In genomic region chrII:13717393-13718367, ce11 we compare ENCODE assay signal across 4 worm cellular contexts.
TF ChIP-seq lines count a peak whose summit lies in the region.

No protein-coding gene starts in this region.

TF ChIP-seq in whole organism, L3 larva, 47 proteins besides CTCF, POLR2A, EP300 and RAD21:
- TF ChIP-seq egl-5 (tag; optimal IDR thresholded peaks at IDR 0.05; lab: Kevin White, UChicago): no peak
- no peak for TF ChIP-seq skn-1 (tag; optimal IDR thresholded peaks at IDR 0.05; lab: Kevin White, UChicago)
- peak; percentile 95 for TF ChIP-seq ceh-28 (tag; optimal IDR thresholded peaks at IDR 0.05; lab: Kevin White, UChicago)
- no peak for TF ChIP-seq pqm-1 (tag; optimal IDR thresholded peaks at IDR 0.05; lab: Kevin White, UChicago)
- no peak for TF ChIP-seq fkh-2 (tag; optimal IDR thresholded peaks at IDR 0.05; lab: Kevin White, UChicago)
TF ChIP-seq in whole organism, L3 larva: peak in this region for 1.

TF ChIP-seq in whole organism, L4 larva, 104 proteins besides CTCF, POLR2A, EP300 and RAD21 (continues in another document):
- TF ChIP-seq F10B5.3 (tag; optimal IDR thresholded peaks at IDR 0.05; lab: Kevin White, UChicago) (no peak), egl-43 (GFP tag; IDR thresholded peaks at IDR 0.05; lab: Robert Waterston, UW) (peak; percentile 58; the same call in 1 of the 2 replicates), snpc-1.2 (GFP tag; IDR thresholded peaks at IDR 0.05; lab: Robert Waterston, UW) (0 out of 2 replicates have a peak, but pooled peaks have one; percentile 52), lsy-2 (tag; optimal IDR thresholded peaks at IDR 0.05; lab: Kevin White, UChicago) (no peak), lir-3 (tag; optimal IDR thresholded peaks at IDR 0.05; lab: Kevin White, UChicago) (no peak), Y5F2A.4 (GFP tag; optimal IDR thresholded peaks at IDR 0.05; lab: Kevin White, UChicago) (no peak), zfp-2 (tag; optimal IDR thresholded peaks at IDR 0.05; lab: Kevin White, UChicago) (no peak), aly-2 (tag; optimal IDR thresholded peaks at IDR 0.05; lab: Kevin White, UChicago) (no peak), ztf-11 (tag; optimal IDR thresholded peaks at IDR 0.05; lab: Kevin White, UChicago) (no peak), set-16 (GFP tag; IDR thresholded peaks at IDR 0.05; lab: Robert Waterston, UW) (no peak), skn-1 (tag; optimal IDR thresholded peaks at IDR 0.05; lab: Kevin White, UChicago) (no peak), daf-19 (GFP tag; conservative IDR thresholded peaks at IDR 0.05; lab: Robert Waterston, UW) (no peak), spr-1 (tag; optimal IDR thresholded peaks at IDR 0.05; lab: Kevin White, UChicago) (no peak), dmd-6 (GFP tag; IDR thresholded peaks at IDR 0.05; lab: Robert Waterston, UW) (peak; percentile 13; the same call in 1 of the 2 replicates), zip-2 (tag; optimal IDR thresholded peaks at IDR 0.05; lab: Kevin White, UChicago) (no peak), ceh-28 (tag; optimal IDR thresholded peaks at IDR 0.05; lab: Kevin White, UChicago) (peak; percentile 98), ceh-32 (tag; optimal IDR thresholded peaks at IDR 0.05; lab: Kevin White, UChicago; ENCODE audit: poor library complexity) (no peak), tra-1 (GFP tag; IDR thresholded peaks at IDR 0.05; lab: Robert Waterston, UW) (no peak), nhr-42 (GFP tag; IDR thresholded peaks at IDR 0.05; lab: Robert Waterston, UW) (no peak), lin-29 (GFP tag; IDR thresholded peaks at IDR 0.05; lab: Robert Waterston, UW) (no peak), aha-1 (tag; lab: Kevin White, UChicago) (no peak), jun-1 (tag; optimal IDR thresholded peaks at IDR 0.05; lab: Kevin White, UChicago) (no peak), mdt-29 (GFP tag; IDR thresholded peaks at IDR 0.05; lab: Robert Waterston, UW) (no peak; the same call in 1 of the 2 replicates), zag-1 (tag; optimal IDR thresholded peaks at IDR 0.05; lab: Kevin White, UChicago) (no peak), F49E8.2 (tag; optimal IDR thresholded peaks at IDR 0.05; lab: Kevin White, UChicago; ENCODE audit: borderline replicate concordance) (peak; percentile 73), rbr-2 (tag; optimal IDR thresholded peaks at IDR 0.05; lab: Kevin White, UChicago) (no peak), lin-38 (GFP tag; IDR thresholded peaks at IDR 0.05; lab: Robert Waterston, UW) (no peak; the same call in 1 of the 2 replicates), ceh-20 (GFP tag; IDR thresholded peaks at IDR 0.05; lab: Robert Waterston, UW) (no peak), saeg-2 (GFP tag; IDR thresholded peaks at IDR 0.05; lab: Robert Waterston, UW) (no peak), D1046.2 (GFP tag; IDR thresholded peaks at IDR 0.05; lab: Robert Waterston, UW) (no peak)

TF ChIP-seq in whole organism, midembryonic, 9 proteins besides CTCF, POLR2A, EP300 and RAD21:
- TF ChIP-seq T22C8.4 (GFP tag; IDR thresholded peaks at IDR 0.05; lab: Robert Waterston, UW) (peak; percentile 29; the same call in 1 of the 2 replicates), ref-1 (GFP tag; conservative IDR thresholded peaks at IDR 0.05; lab: Robert Waterston, UW) (no peak), ztf-23 (GFP tag; IDR thresholded peaks at IDR 0.05; lab: Robert Waterston, UW) (no peak), ztf-29 (GFP tag; IDR thresholded peaks at IDR 0.05; lab: Robert Waterston, UW) (no peak)

TF ChIP-seq in whole organism, young adult, 124 proteins besides CTCF, POLR2A, EP300 and RAD21 (continues in another document):
- TF ChIP-seq snpc-4 (GFP tag; optimal IDR thresholded peaks at IDR 0.05; lab: Kevin White, UChicago): peak; percentile 63
- peak in 3 of 4 experiments; percentile 76 to 95 (median 89) for TF ChIP-seq snpc-4 (tag; optimal IDR thresholded peaks at IDR 0.05; lab: Kevin White, UChicago)
- TF ChIP-seq lin-35 (GFP tag; optimal IDR thresholded peaks at IDR 0.05; lab: Kevin White, UChicago): no peak
- TF ChIP-seq ceh-40 (GFP tag; IDR thresholded peaks at IDR 0.05; lab: Robert Waterston, UW): no peak
- peak; percentile 37 for TF ChIP-seq snpc-3.4 (tag; optimal IDR thresholded peaks at IDR 0.05; lab: Kevin White, UChicago)
- TF ChIP-seq let-607 (tag; optimal IDR thresholded peaks at IDR 0.05; lab: Kevin White, UChicago): no peak
- peak; percentile 86 for TF ChIP-seq attf-6 (GFP tag; IDR thresholded peaks at IDR 0.05; lab: Robert Waterston, UW)
- TF ChIP-seq somi-1 (GFP tag; optimal IDR thresholded peaks at IDR 0.05; lab: Kevin White, UChicago): no peak
- peak; percentile 86 for TF ChIP-seq madf-6 (GFP tag; IDR thresholded peaks at IDR 0.05; lab: Robert Waterston, UW)
- TF ChIP-seq athp-1 (tag; optimal IDR thresholded peaks at IDR 0.05; lab: Kevin White, UChicago): no peak
- no peak for TF ChIP-seq madf-10 (tag; optimal IDR thresholded peaks at IDR 0.05; lab: Kevin White, UChicago)
- TF ChIP-seq lsl-1 (GFP tag; optimal IDR thresholded peaks at IDR 0.05; lab: Kevin White, UChicago): peak; percentile 60
- TF ChIP-seq dpff-1 (tag; optimal IDR thresholded peaks at IDR 0.05; lab: Kevin White, UChicago): no peak
- TF ChIP-seq ccch-3 (GFP tag; optimal IDR thresholded peaks at IDR 0.05; lab: Kevin White, UChicago): no peak
- TF ChIP-seq mcd-1 (GFP tag; IDR thresholded peaks at IDR 0.05; lab: Robert Waterston, UW): peak; percentile 39
- TF ChIP-seq pbrm-1 (GFP tag; IDR thresholded peaks at IDR 0.05; lab: Robert Waterston, UW): 0 out of 2 replicates have a peak, but pooled peaks have one; percentile 48
- peak; percentile 84 for TF ChIP-seq snpc-1.1 (tag; optimal IDR thresholded peaks at IDR 0.05; lab: Kevin White, UChicago; ENCODE audit: insufficient read depth)
- no peak for TF ChIP-seq F39B2.1 (GFP tag; IDR thresholded peaks at IDR 0.05; lab: Robert Waterston, UW)
- no peak for TF ChIP-seq gei-17 (GFP tag; optimal IDR thresholded peaks at IDR 0.05; lab: Kevin White, UChicago)
- no peak for TF ChIP-seq die-1 (tag; optimal IDR thresholded peaks at IDR 0.05; lab: Kevin White, UChicago)
- no peak for TF ChIP-seq unc-62 (GFP tag; optimal IDR thresholded peaks at IDR 0.05; lab: Kevin White, UChicago)
- TF ChIP-seq zim-3 (tag; optimal IDR thresholded peaks at IDR 0.05; lab: Kevin White, UChicago): no peak
- TF ChIP-seq xnd-1 (tag; optimal IDR thresholded peaks at IDR 0.05; lab: Kevin White, UChicago): peak; percentile 13
- 0 out of 2 replicates have a peak, but pooled peaks have one; percentile 56 for TF ChIP-seq ekl-4 (GFP tag; IDR thresholded peaks at IDR 0.05; lab: Robert Waterston, UW)
- TF ChIP-seq rpc-1 (optimal IDR thresholded peaks at IDR 0.05; lab: Kevin White, UChicago): no peak
- no peak for TF ChIP-seq rpc-1 (tag; optimal IDR thresholded peaks at IDR 0.05; lab: Kevin White, UChicago)
- TF ChIP-seq lin-54 (GFP tag; optimal IDR thresholded peaks at IDR 0.05; lab: Kevin White, UChicago): peak; percentile 28
- TF ChIP-seq madf-8 (GFP tag; conservative IDR thresholded peaks at IDR 0.05; lab: Robert Waterston, UW): peak; percentile 58
- peak; percentile 48 for TF ChIP-seq F33H1.4 (GFP tag; IDR thresholded peaks at IDR 0.05; lab: Robert Waterston, UW)
- TF ChIP-seq B0336.3 (GFP tag; IDR thresholded peaks at IDR 0.05; lab: Robert Waterston, UW): peak; percentile 40; the same call in 1 of the 2 replicates
- TF ChIP-seq chd-7 (tag; optimal IDR thresholded peaks at IDR 0.05; lab: Kevin White, UChicago): no peak
- TF ChIP-seq nfyb-1 (GFP tag; IDR thresholded peaks at IDR 0.05; lab: Robert Waterston, UW): no peak
- TF ChIP-seq dpl-1 (GFP tag; optimal IDR thresholded peaks at IDR 0.05; lab: Kevin White, UChicago): no peak
- TF ChIP-seq D2030.7 (GFP tag; IDR thresholded peaks at IDR 0.05; lab: Robert Waterston, UW): peak; percentile 74
- TF ChIP-seq B0261.1 (tag; optimal IDR thresholded peaks at IDR 0.05; lab: Kevin White, UChicago): no peak
- TF ChIP-seq dox-1 (GFP tag; IDR thresholded peaks at IDR 0.05; lab: Robert Waterston, UW): 0 out of 2 replicates have a peak, but pooled peaks have one; percentile 39
- no peak for TF ChIP-seq F22D6.2 (tag; optimal IDR thresholded peaks at IDR 0.05; lab: Kevin White, UChicago)
- peak; percentile 60 for TF ChIP-seq tbp1 (GFP tag; optimal IDR thresholded peaks at IDR 0.05; lab: Kevin White, UChicago)
- TF ChIP-seq mxl-1 (tag; optimal IDR thresholded peaks at IDR 0.05; lab: Kevin White, UChicago): no peak
- no peak; the same call in 1 of the 2 replicates for TF ChIP-seq rcor-1 (GFP tag; IDR thresholded peaks at IDR 0.05; lab: Robert Waterston, UW)
- no peak for TF ChIP-seq C06A6.2 (GFP tag; conservative IDR thresholded peaks at IDR 0.05; lab: Robert Waterston, UW)
- TF ChIP-seq F49E8.2 (tag; optimal IDR thresholded peaks at IDR 0.05; lab: Kevin White, UChicago; ENCODE audit: insufficient read depth): no peak
- TF ChIP-seq aptf-2 (GFP tag; conservative IDR thresholded peaks at IDR 0.05; lab: Robert Waterston, UW): peak; percentile 80
- TF ChIP-seq nhr-179 (tag; optimal IDR thresholded peaks at IDR 0.05; lab: Kevin White, UChicago): no peak
- no peak for TF ChIP-seq tlf-1 (GFP tag; optimal IDR thresholded peaks at IDR 0.05; lab: Kevin White, UChicago)
- TF ChIP-seq madf-3 (GFP tag; IDR thresholded peaks at IDR 0.05; lab: Robert Waterston, UW): 0 out of 2 replicates have a peak, but pooled peaks have one; percentile 22
- no peak for TF ChIP-seq bed-1 (GFP tag; IDR thresholded peaks at IDR 0.05; lab: Robert Waterston, UW)
- peak; percentile 50 for TF ChIP-seq efl-1 (GFP tag; optimal IDR thresholded peaks at IDR 0.05; lab: Kevin White, UChicago)
- no peak for TF ChIP-seq rec-8 (tag; optimal IDR thresholded peaks at IDR 0.05; lab: Kevin White, UChicago)
- TF ChIP-seq F37B4.10 (GFP tag; IDR thresholded peaks at IDR 0.05; lab: Robert Waterston, UW): no peak
- no peak for TF ChIP-seq lsy-27 (tag; optimal IDR thresholded peaks at IDR 0.05; lab: Kevin White, UChicago; ENCODE audit: borderline replicate concordance, insufficient read depth)
- TF ChIP-seq ceh-58 (GFP tag; IDR thresholded peaks at IDR 0.05; lab: Robert Waterston, UW): no peak
- no peak for TF ChIP-seq akir-1 (GFP tag; optimal IDR thresholded peaks at IDR 0.05; lab: Kevin White, UChicago)
- TF ChIP-seq hsf-1 (GFP tag; IDR thresholded peaks at IDR 0.05; lab: Robert Waterston, UW): peak; percentile 14; the same call in 1 of the 2 replicates
- TF ChIP-seq ZK185.1 (tag; optimal IDR thresholded peaks at IDR 0.05; lab: Kevin White, UChicago; ENCODE audit: poor library complexity, severe bottlenecking): no peak
- TF ChIP-seq ceh-79 (tag; optimal IDR thresholded peaks at IDR 0.05; lab: Kevin White, UChicago): no peak
- TF ChIP-seq ztf-3 (GFP tag; optimal IDR thresholded peaks at IDR 0.05; lab: Kevin White, UChicago): no peak
